Fruit fly (Drosophila melanogaster): Measurements from ENCODE around the gene CG13875.
A peak's percentile ranks its signal among the peaks of the same experiment; 100 is the strongest.

The CG13875 gene

DNA sequence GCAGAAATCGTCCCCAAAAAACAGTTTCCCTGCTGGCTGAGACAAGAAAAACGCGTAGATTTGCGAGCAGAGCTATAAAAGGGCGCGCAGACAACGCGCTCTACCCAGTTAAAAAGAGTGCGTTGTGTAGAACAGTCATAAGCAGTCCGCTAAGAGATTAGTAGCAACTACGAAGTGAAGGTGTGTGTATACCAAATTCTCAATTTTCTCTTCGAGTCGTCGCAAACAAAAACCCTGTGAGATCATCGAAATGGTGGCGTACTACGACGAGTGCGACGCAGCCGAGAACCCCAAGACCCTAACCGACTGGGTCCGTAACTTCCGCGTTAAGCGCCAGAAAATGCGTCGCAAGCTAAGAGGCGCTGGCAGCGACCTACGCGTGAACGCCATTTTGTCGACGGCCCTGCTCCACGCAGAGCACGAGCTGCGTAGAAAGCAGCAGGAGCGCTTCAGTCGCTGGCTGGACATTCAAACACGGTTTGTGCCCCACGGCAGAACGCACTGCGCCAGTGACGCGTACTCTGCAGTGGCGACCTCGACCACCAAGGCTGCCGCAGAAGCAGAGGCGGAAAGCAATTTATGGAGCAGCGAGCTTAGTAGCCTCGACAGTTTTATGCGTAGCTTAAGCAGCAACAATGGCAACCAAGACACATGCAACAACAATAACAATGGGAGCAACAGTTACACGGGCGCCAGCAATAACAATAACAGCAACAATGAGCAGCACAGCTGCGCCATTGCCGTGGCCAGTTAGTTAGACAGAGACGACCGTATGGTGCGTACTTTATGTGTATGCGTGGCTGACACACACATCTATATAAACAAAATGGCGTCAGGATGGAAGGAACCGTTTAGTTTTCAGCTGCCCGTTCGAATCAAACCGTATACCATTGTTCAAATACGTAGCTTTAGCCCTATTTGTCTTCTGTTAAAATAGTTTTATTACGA lies 44.6 kb downstream of the CG13875 start (continued):
- TF ChIP-seq CG11902 (GFP tag; optimal IDR thresholded peaks at IDR 0.05) (no peak), fd85E (GFP tag; optimal IDR thresholded peaks at IDR 0.05) (no peak), Ets21C (GFP tag; optimal IDR thresholded peaks at IDR 0.05) (no peak), salr (GFP tag; optimal IDR thresholded peaks at IDR 0.05) (no peak), Smox (GFP tag; optimal IDR thresholded peaks at IDR 0.05) (no peak), Hr39 (GFP tag; optimal IDR thresholded peaks at IDR 0.05) (no peak), cyc (GFP tag; optimal IDR thresholded peaks at IDR 0.05) (no peak), CG16779 (tag; optimal IDR thresholded peaks at IDR 0.05) (no peak), CG6276 (GFP tag; optimal IDR thresholded peaks at IDR 0.05) (no peak), Hr4 (GFP tag; optimal IDR thresholded peaks at IDR 0.05) (no peak), Gug (GFP tag; IDR thresholded peaks at IDR 0.05) (no peak), CG10669 (GFP tag; optimal IDR thresholded peaks at IDR 0.05) (no peak), vri (GFP tag; optimal IDR thresholded peaks at IDR 0.05) (peak; percentile 41), CG32006 (GFP tag; optimal IDR thresholded peaks at IDR 0.05) (no peak), CG6163 (GFP tag; IDR thresholded peaks at IDR 0.05) (peak; percentile 39; the same call in 1 of the 3 replicates), Ets96B (tag; optimal IDR thresholded peaks at IDR 0.05) (no peak), fkh (GFP tag; optimal IDR thresholded peaks at IDR 0.05) (peak; percentile 4), CG8119 (GFP tag; IDR thresholded peaks at IDR 0.05) (0 out of 3 replicates have a peak, but pooled peaks have one; percentile 23), dsx (GFP tag; optimal IDR thresholded peaks at IDR 0.05; ENCODE audit: poor library complexity, severe bottlenecking) (peak; percentile 63), Sox14 (GFP tag; optimal IDR thresholded peaks at IDR 0.05) (peak; percentile 71), Hr38 (GFP tag; optimal IDR thresholded peaks at IDR 0.05) (no peak), CG34406 (GFP tag; optimal IDR thresholded peaks at IDR 0.05) (no peak), dac (GFP tag; optimal IDR thresholded peaks at IDR 0.05) (no peak), CG15336 (GFP tag; IDR thresholded peaks at IDR 0.05) (peak; percentile 8; the same call in 1 of the 2 replicates), CG11294 (GFP tag; IDR thresholded peaks at IDR 0.05) (no peak), net (GFP tag; optimal IDR thresholded peaks at IDR 0.05) (no peak), Eip93F (GFP tag; optimal IDR thresholded peaks at IDR 0.05) (no peak), CG3919 (GFP tag; optimal IDR thresholded peaks at IDR 0.05) (no peak), Eip75B (GFP tag; optimal IDR thresholded peaks at IDR 0.05) (no peak), achi (GFP tag; optimal IDR thresholded peaks at IDR 0.05) (no peak), Sox15 (GFP tag; optimal IDR thresholded peaks at IDR 0.05) (no peak), acj6 (GFP tag; optimal IDR thresholded peaks at IDR 0.05) (no peak), topi (GFP tag; optimal IDR thresholded peaks at IDR 0.05) (peak; percentile 15), esn (GFP tag; optimal IDR thresholded peaks at IDR 0.05) (no peak), CG1621 (tag; optimal IDR thresholded peaks at IDR 0.05) (peak; percentile 62), OdsH (GFP tag; optimal IDR thresholded peaks at IDR 0.05) (no peak), CG8319 (GFP tag; optimal IDR thresholded peaks at IDR 0.05) (no peak), CG7368 (GFP tag; optimal IDR thresholded peaks at IDR 0.05) (peak; percentile 26), Blimp-1 (GFP tag; optimal IDR thresholded peaks at IDR 0.05) (no peak)

dm6 chr3L:225120-225519 lies 45.4 kb downstream of the CG13875 start:
- TF ChIP-seq acj6 (GFP tag; optimal IDR thresholded peaks at IDR 0.05): no peak
- TF ChIP-seq vri (GFP tag; optimal IDR thresholded peaks at IDR 0.05): peak; percentile 6
- TF ChIP-seq svp (GFP tag): peak; percentile 42
- TF ChIP-seq CG6808 (GFP tag; optimal IDR thresholded peaks at IDR 0.05): no peak
- TF ChIP-seq CG8119 (GFP tag; IDR thresholded peaks at IDR 0.05): no peak
- peak; percentile 12 for TF ChIP-seq Eip93F (GFP tag; optimal IDR thresholded peaks at IDR 0.05)
- 0 out of 2 replicates have a peak, but pooled peaks have one; percentile 14 for TF ChIP-seq CG15336 (GFP tag; IDR thresholded peaks at IDR 0.05)
